Worm (Caenorhabditis elegans) whole organism, late embryonic: ENCODE data around the gene hpo-28.

ENCODE experiments used
- ama-1 ChIP-seq: fragments of 150-350 bp; optimal IDR thresholded peaks from 2 replicates; lab custom pipeline; 2014
- ceh-31 ChIP-seq: sonication (generic microtip); optimal IDR thresholded peaks from 2 replicates; lab custom pipeline; 2016; ENCODE audit warnings: missing genetic modification characterization, missing compliant biosample characterization
- ceh-9 ChIP-seq: sonication (generic microtip); optimal IDR thresholded peaks from 2 replicates; lab custom pipeline; 2016; ENCODE audit warnings: mild to moderate bottlenecking, missing genetic modification characterization, inconsistent platforms, missing compliant biosample characterization
- dve-1 ChIP-seq: sonication (generic microtip); optimal IDR thresholded peaks from 2 replicates; lab custom pipeline; 2017; ENCODE audit warnings: antibody characterized with exemption, mild to moderate bottlenecking, missing genetic modification characterization, missing compliant biosample characterization
- hlh-13 ChIP-seq: fragments of 200-800 bp; sonication (Bioruptor generic); optimal IDR thresholded peaks from 2 replicates; lab custom pipeline; 2018; ENCODE audit warnings: mild to moderate bottlenecking, missing genetic modification characterization, missing compliant biosample characterization
- hlh-15 ChIP-seq: sonication (generic microtip); optimal IDR thresholded peaks from 2 replicates; lab custom pipeline; 2016; ENCODE audit warnings: missing genetic modification characterization, missing compliant biosample characterization
- hlh-8 ChIP-seq: sonication (generic microtip); optimal IDR thresholded peaks from 2 replicates; lab custom pipeline; 2016; ENCODE audit warnings: missing genotype, missing genetic modification characterization, missing compliant biosample characterization
- nfya-1 ChIP-seq: sonication (generic microtip); optimal IDR thresholded peaks from 2 replicates; lab custom pipeline; 2017; ENCODE audit warnings: missing genetic modification characterization, mild to moderate bottlenecking, missing compliant biosample characterization, antibody characterized with exemption, moderate library complexity
- sox-4 ChIP-seq: sonication (generic microtip); optimal IDR thresholded peaks from 2 replicates; lab custom pipeline; 2017; ENCODE audit warnings: mild to moderate bottlenecking, missing genetic modification characterization, inconsistent platforms, missing compliant biosample characterization
- syd-9 ChIP-seq: sonication (generic microtip); optimal IDR thresholded peaks from 2 replicates; lab custom pipeline; 2016; ENCODE audit warnings: mild to moderate bottlenecking, missing genetic modification characterization, moderate library complexity, missing compliant biosample characterization
- tbx-2 ChIP-seq: sonication (generic microtip); optimal IDR thresholded peaks from 2 replicates; lab custom pipeline; 2016; ENCODE audit warnings: missing genetic modification characterization, missing compliant biosample characterization
- ztf-16 ChIP-seq: sonication (generic microtip); optimal IDR thresholded peaks from 2 replicates; lab custom pipeline; 2017; ENCODE audit warnings: missing genetic modification characterization, missing compliant biosample characterization

DNA sequence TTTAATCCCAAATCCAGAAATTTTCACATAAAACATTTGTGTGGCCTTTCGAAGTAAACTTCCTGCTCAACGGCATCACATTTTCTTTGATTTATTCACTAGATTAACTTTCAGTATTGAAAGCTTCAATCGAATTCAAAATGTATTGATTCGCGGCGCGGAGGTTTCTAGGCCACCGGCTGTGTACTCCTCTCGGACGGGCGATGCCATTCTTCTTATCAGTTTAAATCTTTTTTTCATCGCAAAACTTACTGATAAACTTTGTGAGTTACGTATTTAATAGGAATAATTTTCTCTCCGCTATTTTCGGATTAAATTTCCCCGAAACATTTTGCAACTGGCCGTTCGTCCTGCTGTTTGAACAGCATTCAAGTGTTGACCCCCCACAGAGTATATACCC is 12.8 kb upstream of the hpo-28 start:
- TF ChIP-seq hlh-15 (tag; lab: Kevin White, UChicago): no peak
- no peak for TF ChIP-seq hlh-13 (GFP tag; lab: Kevin White, UChicago)
- TF ChIP-seq sox-4: no peak
- TF ChIP-seq ceh-31 (tag; lab: Kevin White, UChicago): peak; percentile 60
- TF ChIP-seq ama-1 (lab: Kevin White, UChicago): no peak
- TF ChIP-seq nfya-1 (tag; lab: Kevin White, UChicago): no peak
- TF ChIP-seq ceh-9: no peak
- TF ChIP-seq tbx-2 (tag; lab: Kevin White, UChicago): peak; percentile 8
- TF ChIP-seq ztf-16: no peak
- TF ChIP-seq syd-9 (tag; lab: Kevin White, UChicago): no peak
- peak; percentile 4 for TF ChIP-seq hlh-8
- TF ChIP-seq dve-1 (tag; lab: Kevin White, UChicago): no peak
